Fruit fly (Drosophila melanogaster): ENCODE measurements around the gene CG14722.

Gene CG14722

DNA sequence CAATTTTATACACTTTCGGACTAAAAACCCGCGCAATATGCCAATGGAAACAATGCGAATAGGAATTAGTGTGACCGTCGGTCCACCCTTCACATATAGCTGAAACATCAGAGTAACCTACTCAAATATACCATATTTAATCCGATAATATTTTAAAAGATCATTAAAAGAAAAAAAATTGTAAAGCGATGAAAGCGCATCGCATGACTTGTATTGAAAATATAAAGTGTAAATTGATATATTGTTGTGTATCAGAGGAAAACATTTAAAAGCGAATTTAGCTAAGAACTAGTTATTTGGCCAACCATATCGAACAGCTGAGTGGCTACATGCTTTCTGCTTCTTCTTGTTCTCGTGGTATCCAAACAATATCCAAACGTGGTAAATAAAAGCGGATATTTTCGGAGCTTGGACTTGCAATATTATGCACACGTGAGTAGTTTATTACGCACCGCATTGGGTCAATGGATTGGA, at the start of gene CG14722, which contains the start of gene Blm:
CG14722 (plus strand) TSS at position 161 of the 474 bp plus-strand sequence.
Blm (minus strand) TSS at position 54 of the 474 bp plus-strand sequence.
- TF ChIP-seq CG31627 (GFP tag; optimal IDR thresholded peaks at IDR 0.05) (no peak), vri (GFP tag; optimal IDR thresholded peaks at IDR 0.05) (no peak), CG8119 (GFP tag; IDR thresholded peaks at IDR 0.05) (no peak), CG1621 (tag; optimal IDR thresholded peaks at IDR 0.05) (no peak), Met (GFP tag; optimal IDR thresholded peaks at IDR 0.05) (no peak), Sox102F (GFP tag; optimal IDR thresholded peaks at IDR 0.05) (no peak), CG9139 (GFP tag; optimal IDR thresholded peaks at IDR 0.05) (no peak), cyc (GFP tag; optimal IDR thresholded peaks at IDR 0.05) (no peak), CG11902 (GFP tag; optimal IDR thresholded peaks at IDR 0.05) (no peak), topi (GFP tag; optimal IDR thresholded peaks at IDR 0.05) (no peak), pdm3 (GFP tag; optimal IDR thresholded peaks at IDR 0.05) (no peak), Hr38 (GFP tag; optimal IDR thresholded peaks at IDR 0.05) (no peak)

dm6 chr3R:11692504-11692903, 49.2 kb upstream of the CG14722 start:
- no peak for TF ChIP-seq CG11902 (GFP tag; optimal IDR thresholded peaks at IDR 0.05)
- no peak for TF ChIP-seq achi (GFP tag; optimal IDR thresholded peaks at IDR 0.05)
- TF ChIP-seq salr (GFP tag; optimal IDR thresholded peaks at IDR 0.05): no peak
- TF ChIP-seq CG6854 (GFP tag; optimal IDR thresholded peaks at IDR 0.05): no peak
- TF ChIP-seq vri (GFP tag; optimal IDR thresholded peaks at IDR 0.05): no peak
- no peak for TF ChIP-seq CG15336 (GFP tag; IDR thresholded peaks at IDR 0.05)
- TF ChIP-seq Eip78C (GFP tag): no peak
- no peak for TF ChIP-seq Eip75B (GFP tag; optimal IDR thresholded peaks at IDR 0.05)

dm6 chr3R:11694311-11695305, 47.1 kb upstream of the CG14722 start, which contains the start of gene Fer3:
TSS of gene Fer3 (minus strand) at chr3R:11694311.
- TF ChIP-seq CG8632 (GFP tag; optimal IDR thresholded peaks at IDR 0.05) (no peak), CG10669 (GFP tag; optimal IDR thresholded peaks at IDR 0.05) (peak; percentile 75), Eip78C (GFP tag) (peak; percentile 77), CG11294 (GFP tag; IDR thresholded peaks at IDR 0.05) (0 out of 2 replicates have a peak, but pooled peaks have one; percentile 5)

DNA sequence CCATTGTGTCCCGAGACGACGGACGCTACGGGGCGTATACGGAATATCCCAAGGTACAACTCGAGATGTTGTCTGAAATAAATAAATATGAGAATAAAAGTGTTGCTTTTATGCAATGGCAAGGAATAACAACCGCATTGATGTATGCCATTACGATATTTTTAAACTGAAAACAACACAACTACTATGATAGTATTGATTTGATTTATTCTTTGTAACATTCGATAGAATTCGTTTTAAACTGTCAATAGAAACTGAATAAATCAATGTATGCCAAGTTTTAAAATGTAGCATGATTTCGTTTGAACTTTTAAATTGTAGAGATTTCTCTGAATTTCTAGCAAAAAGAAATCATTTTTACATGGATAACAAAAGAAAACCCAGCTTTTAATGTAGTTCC, 45.5 kb upstream of the CG14722 start, which contains the start of gene CG14717:
CG14717 (plus strand) TSS at position 301 of the 400 bp plus-strand sequence.
- TF ChIP-seq Hr38 (GFP tag; optimal IDR thresholded peaks at IDR 0.05) (no peak), CG3032 (tag; optimal IDR thresholded peaks at IDR 0.05) (no peak), Ets96B (tag; optimal IDR thresholded peaks at IDR 0.05) (no peak), Eip78C (GFP tag) (no peak), salr (GFP tag; optimal IDR thresholded peaks at IDR 0.05) (no peak), CG11762 (GFP tag; optimal IDR thresholded peaks at IDR 0.05; ENCODE audit: insufficient read depth) (no peak), fd85E (GFP tag; optimal IDR thresholded peaks at IDR 0.05) (no peak), net (GFP tag; optimal IDR thresholded peaks at IDR 0.05) (no peak), CG8319 (GFP tag; optimal IDR thresholded peaks at IDR 0.05) (no peak), Lpt (GFP tag; optimal IDR thresholded peaks at IDR 0.05) (no peak), pdm3 (GFP tag; optimal IDR thresholded peaks at IDR 0.05) (no peak), vri (GFP tag; optimal IDR thresholded peaks at IDR 0.05) (no peak), Met (GFP tag; optimal IDR thresholded peaks at IDR 0.05) (no peak), fd59A (GFP tag; optimal IDR thresholded peaks at IDR 0.05) (no peak), lz (GFP tag; optimal IDR thresholded peaks at IDR 0.05) (no peak), svp (GFP tag) (no peak)

DNA sequence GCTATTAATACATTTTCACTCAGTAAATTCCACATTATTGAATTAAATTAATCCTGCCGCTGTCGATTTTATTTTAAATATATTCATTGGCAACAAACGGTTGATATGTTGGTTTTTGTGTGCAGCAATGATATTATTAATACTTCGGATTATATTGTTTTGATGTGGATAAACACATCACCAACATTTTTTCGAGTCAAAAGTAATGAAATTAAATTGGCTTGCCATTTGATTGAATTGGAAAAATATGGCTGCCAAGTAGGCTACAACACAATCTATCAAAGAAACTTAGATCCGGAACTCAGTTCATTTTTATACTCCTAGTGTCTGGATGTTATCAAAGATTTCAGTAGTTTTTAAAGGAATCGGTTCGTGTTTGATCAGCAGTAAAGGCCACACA, 41.4 kb upstream of the CG14722 start, which contains the start of gene CG14718:
CG14718 (plus strand) TSS at position 301 of the 400 bp plus-strand sequence.
- TF ChIP-seq CG4318 (GFP tag; optimal IDR thresholded peaks at IDR 0.05): no peak
- TF ChIP-seq Hr38 (GFP tag; optimal IDR thresholded peaks at IDR 0.05): no peak
- TF ChIP-seq Hr39 (GFP tag; optimal IDR thresholded peaks at IDR 0.05): no peak
- TF ChIP-seq Eip93F (GFP tag; optimal IDR thresholded peaks at IDR 0.05): no peak
- TF ChIP-seq Blimp-1 (GFP tag; optimal IDR thresholded peaks at IDR 0.05): no peak
- TF ChIP-seq CG16779 (tag; optimal IDR thresholded peaks at IDR 0.05): no peak
- no peak for TF ChIP-seq CG6808 (GFP tag; optimal IDR thresholded peaks at IDR 0.05)
- no peak for TF ChIP-seq spab (GFP tag; optimal IDR thresholded peaks at IDR 0.05)
- no peak for TF ChIP-seq achi (GFP tag; optimal IDR thresholded peaks at IDR 0.05)
- no peak for TF ChIP-seq ss (GFP tag; optimal IDR thresholded peaks at IDR 0.05)
- no peak for TF ChIP-seq topi (GFP tag; optimal IDR thresholded peaks at IDR 0.05)
- TF ChIP-seq Ets96B (tag; optimal IDR thresholded peaks at IDR 0.05): no peak
- no peak for TF ChIP-seq Met (GFP tag; optimal IDR thresholded peaks at IDR 0.05)
